Fruit fly (Drosophila melanogaster): ENCODE measurements around the gene CG7766.
"Not testable (repeated sequence)": the region's sequence is repeated elsewhere in the genome, so short reads cannot be mapped to it uniquely, and the experiment has no call there.

The CG7766 gene

DNA sequence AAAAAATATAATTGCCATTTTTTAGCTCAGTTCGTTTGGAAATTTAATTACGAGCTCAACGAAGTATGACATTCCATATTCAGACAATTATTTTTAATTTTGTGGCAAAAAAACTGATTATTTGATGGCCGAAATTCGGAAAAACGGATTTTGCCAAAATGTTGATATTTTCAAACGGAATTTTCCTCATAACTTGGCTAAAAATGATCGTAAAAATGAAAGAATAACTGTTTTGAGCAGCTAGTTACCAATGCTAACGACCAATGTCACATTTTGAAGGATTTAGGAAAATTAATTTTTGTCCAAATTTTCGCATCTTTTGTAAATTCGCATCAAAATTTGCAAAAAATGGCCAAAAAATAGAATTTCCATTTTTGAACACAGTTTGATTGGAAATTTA, 10.5 kb downstream of the CG7766 start:
- TF ChIP-seq noc (tag; optimal IDR thresholded peaks at IDR 0.05) = no peak

DNA sequence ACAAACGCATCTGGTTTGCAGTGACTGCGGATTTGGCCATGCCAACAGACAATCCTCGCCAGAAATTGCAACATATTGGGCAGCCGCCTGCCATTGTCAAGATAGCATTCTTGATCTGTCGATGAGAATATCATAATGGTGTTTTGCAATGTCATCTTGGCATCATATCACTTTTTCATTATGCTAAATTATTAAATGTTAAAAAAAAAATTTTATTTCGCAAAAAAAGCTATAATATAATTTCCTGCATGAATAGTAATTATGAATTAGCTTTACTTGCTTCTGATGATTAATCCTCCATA, 13.5 kb downstream of the CG7766 start:
- TF ChIP-seq noc (tag; optimal IDR thresholded peaks at IDR 0.05) = no peak

DNA sequence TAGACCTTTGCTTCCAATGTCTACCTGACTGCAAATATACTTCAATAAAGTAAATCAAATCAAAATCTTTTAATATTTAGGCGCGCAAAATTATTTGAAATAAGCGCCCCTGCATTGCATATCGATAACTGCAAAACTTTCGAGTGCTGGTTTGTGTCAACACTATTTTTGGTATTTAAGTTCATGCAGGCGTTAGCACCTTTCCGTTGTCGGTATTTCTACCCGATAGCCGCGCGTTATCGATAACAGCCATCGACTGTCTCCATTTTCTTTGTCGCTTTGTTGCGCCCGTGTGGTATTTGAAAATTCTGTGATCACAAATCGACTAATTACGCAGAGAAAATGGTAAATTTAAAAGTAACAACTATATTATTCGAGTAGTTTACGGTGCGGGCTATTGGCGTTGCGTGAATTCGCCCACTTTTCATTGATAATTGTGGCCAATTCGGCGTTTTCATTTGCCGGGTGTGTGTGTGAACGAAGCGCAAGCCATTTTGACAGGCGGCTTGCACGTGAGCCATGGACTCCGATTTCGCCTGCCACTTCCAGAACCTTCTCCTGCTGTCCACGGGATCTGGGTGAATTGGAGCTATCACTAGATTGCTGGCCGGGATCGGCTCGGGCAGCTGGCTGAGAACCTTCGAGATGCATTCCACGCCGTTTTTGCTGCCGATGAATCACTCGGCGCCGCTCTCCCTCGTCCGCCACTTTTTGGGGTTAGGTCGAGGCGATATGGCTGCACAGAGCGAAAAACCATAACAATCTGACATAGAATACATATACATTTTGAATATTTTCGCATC, 14.1 kb downstream of the CG7766 start, which contains the start of gene CCT2:
TSS of gene CCT2 (plus strand) at position 260 of the 803 bp plus-strand sequence.
- TF ChIP-seq noc (tag; optimal IDR thresholded peaks at IDR 0.05) = no peak

DNA sequence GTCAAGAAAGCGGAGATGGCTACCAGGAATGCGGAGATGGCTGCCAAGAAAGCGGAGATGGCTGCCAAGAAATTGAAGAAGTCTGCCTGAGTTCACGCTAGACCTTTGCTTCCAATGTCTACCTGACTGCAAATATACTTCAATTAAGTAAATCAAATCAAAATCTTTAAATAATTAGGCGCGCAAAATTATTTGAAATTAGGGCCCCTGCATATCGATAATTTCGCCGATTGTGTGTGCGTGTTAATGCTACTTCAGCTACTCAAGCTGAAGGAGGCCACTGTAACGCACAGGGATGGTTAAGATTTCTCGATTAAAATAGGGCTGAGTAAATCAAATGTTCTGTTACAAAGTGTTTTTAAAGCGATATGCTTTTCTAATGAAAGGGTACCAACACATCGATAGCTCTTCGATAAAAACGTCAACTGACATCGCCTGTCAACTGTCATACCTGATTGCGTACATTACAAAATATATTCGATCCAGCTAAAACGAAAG, 15.6 kb downstream of the CG7766 start, which contains the start of gene CG6999:
TSS of gene CG6999 (plus strand) at position 448 of the 498 bp plus-strand sequence.
- not testable (repeated sequence) for TF ChIP-seq noc (tag; optimal IDR thresholded peaks at IDR 0.05)

DNA sequence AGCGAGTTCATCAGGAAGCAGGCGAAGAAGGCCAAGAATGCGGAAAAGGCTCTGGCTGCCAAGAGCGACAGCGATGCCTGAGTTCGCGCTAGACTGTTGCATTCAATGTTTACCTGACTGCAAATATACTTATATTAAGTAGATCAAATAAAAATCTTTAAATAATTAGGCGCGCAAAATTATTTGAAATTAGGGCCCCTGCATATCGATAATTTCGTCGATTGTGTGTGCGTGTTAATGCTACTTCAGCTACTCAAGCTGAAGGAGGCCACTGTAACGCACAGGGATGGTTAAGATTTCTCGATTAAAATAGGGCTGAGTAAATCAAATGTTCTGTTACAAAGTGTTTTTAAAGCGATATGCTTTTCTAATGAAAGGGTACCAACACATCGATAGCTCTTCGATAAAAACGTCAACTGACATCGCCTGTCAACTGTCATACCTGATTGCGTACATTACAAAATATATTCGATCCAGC, 16.8 kb downstream of the CG7766 start, which contains the start of gene CG32706:
TSS of gene CG32706 (plus strand) at position 428 of the 478 bp plus-strand sequence.
- TF ChIP-seq noc (tag; optimal IDR thresholded peaks at IDR 0.05) = not testable (repeated sequence)

DNA sequence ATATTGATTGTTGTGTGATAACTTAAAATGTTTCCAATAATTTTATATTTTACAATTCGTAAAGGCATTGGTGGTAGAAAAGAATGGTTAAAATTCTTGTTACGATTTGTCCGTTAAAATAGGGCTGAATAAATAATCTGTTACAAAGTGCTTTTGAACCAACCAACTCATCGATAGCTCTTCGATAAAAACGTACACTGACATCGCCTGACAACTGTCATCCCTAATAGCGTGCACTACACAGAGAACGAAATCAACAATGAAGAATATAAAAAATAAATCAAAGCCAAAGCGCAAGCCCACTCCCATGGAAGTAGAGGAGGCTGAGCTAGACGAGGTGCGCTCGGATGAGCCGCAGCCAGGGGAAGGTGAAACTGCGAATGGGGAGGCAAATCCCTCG, 17.8 kb downstream of the CG7766 start, which contains the start of gene CG32708:
TSS of gene CG32708 (plus strand) at position 207 of the 400 bp plus-strand sequence.
- no peak for TF ChIP-seq noc (tag; optimal IDR thresholded peaks at IDR 0.05)

DNA sequence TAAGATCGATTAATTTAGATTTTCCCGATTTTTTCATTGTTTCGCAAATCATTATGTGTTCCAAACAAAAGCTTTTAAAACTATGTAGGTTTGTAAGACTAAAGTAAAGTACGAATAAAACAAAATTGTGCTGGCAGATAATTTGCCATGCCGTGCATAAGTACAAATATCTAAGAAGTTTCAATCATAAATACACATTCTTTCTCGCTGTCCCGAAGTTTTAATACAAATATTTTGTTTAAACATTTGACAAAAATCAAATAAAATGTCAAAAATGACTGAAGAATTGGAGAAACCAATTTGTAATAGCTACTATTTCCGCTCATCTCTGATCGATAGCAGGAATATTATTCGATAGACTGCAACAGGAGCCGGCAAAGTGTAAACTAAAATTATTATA, 20.9 kb downstream of the CG7766 start, which contains the start of gene APC4:
TSS of gene APC4 (plus strand) at position 332 of the 400 bp plus-strand sequence.
- peak; percentile 32 for TF ChIP-seq noc (tag; optimal IDR thresholded peaks at IDR 0.05)

DNA sequence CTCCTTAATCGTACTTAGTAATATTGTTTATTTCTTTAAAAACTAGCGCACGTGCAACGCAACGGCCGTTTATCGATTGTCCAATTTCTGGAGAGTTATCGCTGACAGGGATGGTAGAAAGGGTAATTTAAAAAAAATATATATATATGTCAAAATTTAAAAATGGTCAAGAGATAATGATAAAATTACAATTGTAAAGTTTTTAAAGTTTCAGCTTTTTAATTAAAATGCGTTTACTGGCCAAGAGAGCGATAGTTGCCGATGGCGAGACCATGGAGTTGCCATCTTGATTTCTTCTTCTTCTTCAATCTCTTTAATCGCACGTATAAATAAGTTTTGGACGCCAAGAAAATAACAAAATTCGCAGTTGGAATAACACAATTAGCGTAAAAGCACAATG, 22.6 kb downstream of the CG7766 start, which contains the start of the genes CG7246 and HP1b:
TSS of gene CG7246 (minus strand) at position 96 of the 400 bp plus-strand sequence.
TSS of gene HP1b (plus strand) at position 102 of the 400 bp plus-strand sequence.
- TF ChIP-seq noc (tag; optimal IDR thresholded peaks at IDR 0.05) = peak; percentile 66

DNA sequence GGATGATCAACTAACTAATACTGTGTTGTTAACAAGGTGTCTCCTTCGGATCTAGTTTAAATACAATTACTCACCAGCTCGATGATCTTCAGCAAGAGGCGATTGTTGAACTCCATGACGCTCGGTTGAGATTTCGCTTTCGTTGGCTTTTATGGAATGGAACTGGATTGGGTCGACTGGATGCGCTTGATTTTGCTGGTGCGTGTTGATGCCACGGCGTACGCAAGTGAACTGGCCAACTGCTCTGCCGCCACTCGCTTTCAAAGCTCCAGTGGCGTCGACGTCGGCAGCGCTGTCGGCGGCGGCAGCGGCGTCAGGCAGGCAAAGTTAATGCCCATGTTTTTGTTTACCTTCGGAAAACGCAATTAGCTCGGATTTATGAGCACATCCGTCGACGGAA, 25.3 kb downstream of the CG7766 start, which contains the start of gene CG44325:
TSS of gene CG44325 (minus strand) at position 237 of the 400 bp plus-strand sequence.
- TF ChIP-seq noc (tag; optimal IDR thresholded peaks at IDR 0.05) = no peak

DNA sequence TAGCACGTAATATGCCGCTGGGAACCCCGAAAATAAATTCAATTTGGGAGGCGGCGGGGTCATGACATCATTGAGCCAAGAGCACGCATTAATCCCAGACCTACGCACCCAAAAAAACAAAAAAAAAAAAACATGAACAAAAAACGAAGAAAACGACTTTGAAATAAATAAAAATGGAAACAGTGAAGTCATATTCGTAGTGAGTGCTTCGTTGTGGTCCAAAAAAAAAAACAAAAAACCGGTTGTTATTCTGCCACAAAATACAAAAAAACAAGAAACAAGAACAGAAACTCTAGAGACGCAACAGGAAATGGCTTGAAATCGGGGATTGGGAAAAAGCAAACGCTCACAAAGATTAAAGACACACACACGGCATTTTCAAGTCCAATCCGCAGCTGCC, 26.0 kb downstream of the CG7766 start:
- TF ChIP-seq noc (tag; optimal IDR thresholded peaks at IDR 0.05) = no peak

DNA sequence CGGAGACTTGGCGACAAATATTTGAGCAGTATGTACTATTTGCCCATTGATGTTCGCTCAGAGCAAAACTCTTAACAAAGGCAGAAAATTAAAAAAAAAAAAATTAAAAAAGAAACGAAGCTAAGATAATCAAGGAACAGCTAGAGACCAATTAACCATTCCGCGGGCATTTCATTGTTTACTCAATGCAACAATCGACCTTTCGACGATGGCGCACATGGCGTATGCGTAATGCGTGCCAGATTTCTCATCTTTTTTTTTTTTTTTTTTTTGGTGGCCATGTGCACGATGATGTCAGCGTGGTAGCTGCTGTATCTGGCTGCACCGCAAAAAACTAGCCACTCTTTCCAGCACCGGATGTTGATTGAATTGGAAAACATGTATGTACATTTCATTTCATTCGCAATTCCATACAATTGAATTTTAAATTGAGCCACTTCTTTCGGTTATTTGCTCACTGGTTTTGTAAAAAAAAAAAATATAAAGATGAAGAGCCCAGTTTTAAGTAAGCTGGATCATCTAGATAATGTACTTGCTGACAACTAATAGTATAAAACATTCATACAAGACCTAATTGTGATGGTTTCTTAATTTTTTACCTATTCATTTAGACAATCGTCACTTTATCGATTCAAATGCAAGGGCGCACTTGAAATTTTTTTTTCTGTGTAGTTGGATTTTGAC, 27.8 kb downstream of the CG7766 start:
- TF ChIP-seq noc (tag; optimal IDR thresholded peaks at IDR 0.05) = no peak

DNA sequence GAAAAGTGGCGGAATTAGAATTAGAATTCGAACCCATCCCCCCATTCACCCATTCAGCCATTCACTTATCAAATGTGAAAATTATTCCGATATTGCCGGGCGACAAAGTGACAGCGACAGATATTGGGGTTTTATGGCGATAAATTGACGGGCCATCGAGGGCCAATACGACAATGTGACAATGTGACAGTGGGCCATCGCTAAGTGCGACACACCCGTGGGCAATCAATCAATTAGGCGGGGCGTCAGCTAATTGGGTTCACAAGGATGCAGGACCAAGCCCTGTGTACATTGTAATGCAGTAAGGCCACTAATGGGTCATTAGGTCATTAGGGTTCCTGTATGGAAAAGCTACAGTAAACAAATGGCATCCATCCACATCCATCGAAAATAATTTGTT, 29.5 kb downstream of the CG7766 start:
- peak; percentile 28 for TF ChIP-seq noc (tag; optimal IDR thresholded peaks at IDR 0.05)

DNA sequence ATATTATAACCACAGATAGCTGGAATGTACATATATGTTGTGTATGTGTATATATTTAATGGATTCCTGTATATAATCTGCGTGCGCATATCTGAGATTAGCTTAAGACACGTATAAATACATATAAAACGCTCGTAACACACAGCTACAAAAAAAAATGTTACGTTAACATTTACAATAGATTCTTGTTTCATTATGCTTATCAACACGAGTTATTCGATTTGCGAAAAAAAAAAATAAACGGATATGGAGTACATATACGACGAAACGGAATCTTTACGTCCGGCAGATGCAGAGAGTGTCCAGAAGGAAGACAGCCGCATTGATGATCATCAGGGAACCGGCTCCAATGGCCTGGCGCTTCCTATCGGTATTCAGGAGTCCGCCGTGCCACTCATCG, 32.2 kb downstream of the CG7766 start, which contains the start of gene CG10970:
TSS of gene CG10970 (minus strand) at position 101 of the 400 bp plus-strand sequence.
- TF ChIP-seq noc (tag; optimal IDR thresholded peaks at IDR 0.05) = no peak

DNA sequence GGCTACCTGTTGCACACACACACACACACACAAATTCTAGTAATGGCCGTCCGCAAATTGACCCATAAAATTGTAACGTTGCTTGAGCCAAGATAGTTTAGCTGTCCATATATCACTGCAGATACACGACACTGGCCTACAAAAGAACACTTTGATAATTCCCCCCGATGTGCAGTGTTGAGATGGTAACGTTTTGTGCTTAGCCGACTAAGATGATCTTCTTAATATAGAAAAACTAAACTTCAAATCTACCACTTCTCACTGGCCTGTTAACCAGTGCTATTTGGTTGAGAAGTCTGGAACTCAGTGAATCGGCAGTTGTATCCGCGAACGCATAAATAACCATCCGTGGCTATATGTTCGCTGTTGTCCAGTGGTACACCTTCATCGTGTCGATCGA, 34.7 kb downstream of the CG7766 start:
- TF ChIP-seq noc (tag; optimal IDR thresholded peaks at IDR 0.05) = no peak

DNA sequence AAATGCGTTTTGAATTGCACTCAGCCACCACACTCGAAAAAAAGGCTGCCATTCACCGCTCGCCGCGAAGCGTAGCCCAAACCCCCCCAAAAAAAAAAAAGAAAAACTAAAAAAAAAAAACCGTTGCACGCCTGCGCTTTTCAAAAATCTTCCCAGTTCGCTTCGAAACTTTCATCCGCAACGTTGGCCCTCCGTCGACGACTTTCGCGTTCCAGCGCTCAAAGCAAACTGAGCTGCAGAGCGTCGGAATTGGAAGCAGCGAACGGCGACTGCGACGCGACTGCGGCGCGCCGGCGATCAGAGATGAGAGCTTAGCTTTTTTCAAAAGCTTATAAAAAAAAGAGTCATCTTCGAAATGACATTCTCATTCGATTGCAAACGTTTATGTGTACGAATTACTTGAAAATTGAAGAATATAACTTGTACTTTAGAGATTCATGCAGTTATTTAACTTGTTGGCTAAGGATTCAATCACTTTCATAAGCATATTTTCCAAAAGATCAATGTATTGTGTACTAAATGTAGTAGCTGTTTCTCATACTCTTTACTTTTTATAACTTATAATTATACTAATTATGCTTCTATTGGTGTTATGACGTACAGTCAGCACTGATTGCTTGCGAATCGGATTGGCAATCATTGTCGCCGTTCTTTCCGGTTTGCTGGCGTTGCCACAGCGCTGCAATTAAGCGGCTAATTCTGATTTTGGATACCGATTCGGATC, 35.6 kb downstream of the CG7766 start, which contains the start of gene CG15365:
TSS of gene CG15365 (minus strand) at position 230 of the 724 bp plus-strand sequence.
- no peak for TF ChIP-seq noc (tag; optimal IDR thresholded peaks at IDR 0.05)
